Fruit fly (Drosophila melanogaster) whole organism, prepupa: ENCODE results near the gene Aef1.

Experiments
- CG10631 ChIP-seq: fragments of 200-800 bp; sonication (Bioruptor generic); optimal IDR thresholded peaks from 2 replicates; lab custom pipeline; 2016; ENCODE audit warnings: missing biosample characterization, missing genetic modification characterization
- CG31627 ChIP-seq: fragments of 200-800 bp; sonication (Bioruptor generic); optimal IDR thresholded peaks from 3 replicates; lab custom pipeline; 2016; ENCODE audit warnings: missing biosample characterization, missing genetic modification characterization
- CG6276 ChIP-seq: fragments of 200-800 bp; sonication (Bioruptor generic); optimal IDR thresholded peaks from 2 replicates; lab custom pipeline; 2017; ENCODE audit warnings: missing biosample characterization, mild to moderate bottlenecking, missing genetic modification characterization
- Ets21C ChIP-seq: fragments of 200-800 bp; sonication (Bioruptor generic); optimal IDR thresholded peaks from 3 replicates; lab custom pipeline; 2016; ENCODE audit warnings: missing biosample characterization, missing genetic modification characterization
- lz ChIP-seq: fragments of 200-800 bp; sonication (Bioruptor generic); optimal IDR thresholded peaks from 3 replicates; lab custom pipeline; 2016; ENCODE audit warnings: missing biosample characterization, missing genetic modification characterization

DNA sequence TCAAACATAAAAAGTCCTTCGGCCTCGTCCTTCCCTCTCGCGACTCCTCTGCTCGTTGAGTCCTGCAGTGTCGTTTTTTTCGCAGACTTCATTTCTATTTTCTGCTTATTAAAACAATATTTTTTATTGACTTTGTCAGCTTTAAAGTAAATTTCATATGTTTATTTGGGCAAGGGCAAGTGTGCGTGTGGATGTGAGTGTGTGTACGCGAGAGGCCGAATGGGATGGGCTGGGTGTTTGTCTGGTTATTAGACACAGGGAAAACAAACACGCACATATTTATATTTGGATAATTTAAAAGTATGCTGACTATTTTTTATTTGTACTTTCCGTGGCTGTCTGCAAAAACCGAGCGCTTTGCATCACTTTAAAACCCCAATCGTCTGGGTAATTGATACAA lies 44.6 kb downstream of the Aef1 start:
- TF ChIP-seq CG6276 (no peak), CG31627 (GFP tag; lab: Kevin White, UChicago) (no peak), CG10631 (GFP tag; lab: Kevin White, UChicago) (no peak), lz (no peak), Ets21C (GFP tag; lab: Kevin White, UChicago) (no peak)
